Worm (Caenorhabditis elegans): ENCODE data around the gene fbxb-44.

DNA sequence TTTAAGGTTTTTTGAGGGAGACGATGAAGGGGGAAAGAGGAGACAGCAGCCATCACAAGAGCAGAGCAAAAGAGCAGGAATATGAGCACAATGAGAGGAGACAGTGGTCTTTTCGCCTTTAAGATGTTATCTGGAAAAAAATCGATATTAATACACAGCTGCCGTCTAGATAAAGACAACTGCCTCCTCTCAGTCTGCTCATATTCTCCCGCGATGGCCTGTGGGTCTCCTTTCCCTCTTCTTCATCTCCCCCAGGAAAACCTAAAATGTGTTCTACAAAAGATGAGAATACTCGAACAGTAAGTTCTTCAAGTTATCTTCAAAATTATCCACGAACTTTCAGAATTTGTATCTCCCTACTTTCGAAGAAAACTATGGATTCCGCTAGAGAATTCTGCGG, 11.8 kb downstream of the fbxb-44 start, which contains the start of the genes fbxb-52 and fbxb-51:
- TF ChIP-seq ceh-27 (GFP tag; optimal IDR thresholded peaks at IDR 0.05) (no peak), lin-26 (GFP tag; IDR thresholded peaks at IDR 0.05) (no peak), F57C9.4 (tag; optimal IDR thresholded peaks at IDR 0.05) (no peak), dox-1 (GFP tag; IDR thresholded peaks at IDR 0.05) (no peak), lin-35 (GFP tag; optimal IDR thresholded peaks at IDR 0.05) (no peak), ets-4 (GFP tag; optimal IDR thresholded peaks at IDR 0.05) (no peak), mes-4 (tag; optimal IDR thresholded peaks at IDR 0.05) (no peak), dpl-1 (GFP tag; optimal IDR thresholded peaks at IDR 0.05) (no peak), ceh-100 (GFP tag; IDR thresholded peaks at IDR 0.05) (no peak), snpc-4 (GFP tag; optimal IDR thresholded peaks at IDR 0.05) (no peak), snpc-4 (tag; optimal IDR thresholded peaks at IDR 0.05) (no peak)

All from whole organism, young adult.